Worm (Caenorhabditis elegans) whole organism, young adult: Measurements from ENCODE around the gene xrn-2.

ENCODE experiments used
- F39B2.1 ChIP-seq: fragments of 200-800 bp; sonication (Bioruptor generic); IDR thresholded peaks from 2 replicates; pipeline ENCODE4 v1.3.6; 2022; ENCODE audit warnings: missing genetic modification reagents, missing genetic modification characterization, missing compliant biosample characterization
- Y53G8AR.9 ChIP-seq: fragments of 200-800 bp; sonication (Bioruptor generic); conservative IDR thresholded peaks from 2 replicates; pipeline ENCODE4 v1.3.6; 2022; ENCODE audit warnings: missing genetic modification reagents, missing genetic modification characterization, missing compliant biosample characterization
- Y56A3A.18 ChIP-seq: fragments of 200-800 bp; sonication (Bioruptor generic); IDR thresholded peaks from 2 replicates; pipeline ENCODE4 v1.3.6; 2022; ENCODE audit warnings: missing genetic modification reagents, missing genetic modification characterization, missing compliant biosample characterization
- lsy-27 ChIP-seq: sonication (generic microtip); optimal IDR thresholded peaks from 2 replicates; lab custom pipeline; 2017; ENCODE audit warnings: missing genetic modification characterization, mild to moderate bottlenecking, missing compliant biosample characterization, antibody characterized with exemption, missing genotype, borderline replicate concordance; ENCODE audit not compliant: insufficient read depth
- madf-3 ChIP-seq: fragments of 200-800 bp; sonication (Bioruptor generic); IDR thresholded peaks from 2 replicates; pipeline ENCODE4 v1.3.6; 2022; ENCODE audit warnings: missing genetic modification reagents, missing genetic modification characterization, missing compliant biosample characterization
- nhr-27 ChIP-seq: fragments of 200-800 bp; sonication (Bioruptor generic); optimal IDR thresholded peaks from 2 replicates; lab custom pipeline; 2018; ENCODE audit warnings: mild to moderate bottlenecking, missing genetic modification characterization, moderate library complexity, missing compliant biosample characterization
- snpc-4 ChIP-seq, 5 experiments: fragments of 150-350 bp in 1 of 5; sonication (generic microtip) in 4 of 5; optimal IDR thresholded peaks; 2 replicates each; lab custom pipeline; 2014 to 2018; ENCODE audit warnings: missing genetic modification characterization in 5 of 5, missing biosample characterization in 3 of 5, antibody characterized with exemption in 2 of 5, mild to moderate bottlenecking in 2 of 5, missing compliant biosample characterization in 2 of 5, missing genotype in 2 of 5, moderate library complexity in 2 of 5, missing genetic modification reagents in 1 of 5

DNA sequence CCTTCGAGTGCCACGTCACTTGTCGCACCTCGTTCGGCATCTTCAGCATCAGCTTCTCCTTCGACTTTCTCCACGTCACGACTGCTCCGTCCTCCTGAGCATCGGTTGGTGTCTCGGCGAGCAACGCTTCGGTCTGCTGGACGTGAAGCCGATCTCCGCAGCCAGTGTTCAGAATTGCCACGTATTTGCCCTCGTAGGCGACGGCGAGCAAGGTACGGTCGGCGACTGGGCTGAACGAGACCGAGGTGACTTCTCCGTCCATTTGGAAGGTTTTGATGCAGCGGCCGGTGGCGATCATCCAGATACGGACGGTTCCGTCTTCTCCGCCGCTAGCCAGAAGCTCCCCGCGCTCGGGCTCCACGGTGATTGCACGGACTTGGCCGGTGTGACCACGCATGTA is 3.3 kb upstream of the xrn-2 start:
- no peak for TF ChIP-seq Y53G8AR.9
- no peak for TF ChIP-seq Y56A3A.18
- TF ChIP-seq lsy-27 (tag; lab: Kevin White, UChicago) = no peak
- TF ChIP-seq nhr-27 (tag; lab: Kevin White, UChicago) = no peak
- TF ChIP-seq snpc-4 (GFP tag; optimal IDR thresholded peaks at IDR 0.05; lab: Kevin White, UChicago) = no peak
- no peak for TF ChIP-seq snpc-4 (tag; optimal IDR thresholded peaks at IDR 0.05; lab: Kevin White, UChicago)
- TF ChIP-seq F39B2.1 = no peak
- TF ChIP-seq madf-3 (GFP tag; lab: Robert Waterston, UW) = no peak
